Fruit fly (Drosophila melanogaster): ENCODE measurements around the gene aus.
A peak's percentile ranks its signal among the peaks of the same experiment; 100 is the strongest.

aus gene

DNA sequence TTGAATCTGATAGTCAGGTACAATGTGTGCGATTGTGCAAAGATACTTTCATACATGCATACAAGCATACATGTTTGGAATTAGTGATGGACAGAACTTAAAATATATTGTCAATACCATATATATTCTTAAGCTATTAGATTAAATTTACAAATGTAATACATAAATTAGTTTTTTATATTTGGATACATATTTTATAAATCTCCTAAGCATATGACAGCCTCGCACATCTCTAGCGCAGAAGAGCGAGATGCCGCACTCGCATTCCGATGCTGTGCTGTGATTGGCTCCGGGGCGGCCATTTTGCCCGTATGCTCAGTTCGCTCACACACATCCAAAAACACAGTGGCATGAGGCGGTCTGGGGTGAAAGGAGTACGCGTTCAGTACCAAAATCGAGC, 29.2 kb upstream of the aus start, which contains the start of gene tin (continued):
- TF ChIP-seq Atf-2 (GFP tag; optimal IDR thresholded peaks at IDR 0.05): no peak
- peak; percentile 77 for TF ChIP-seq CG12942 (GFP tag; optimal IDR thresholded peaks at IDR 0.05)
- TF ChIP-seq eyg (GFP tag; optimal IDR thresholded peaks at IDR 0.05): no peak
- peak; percentile 62 for TF ChIP-seq Elba2 (GFP tag; optimal IDR thresholded peaks at IDR 0.05)
- peak; percentile 92 for TF ChIP-seq otp (GFP tag; IDR thresholded peaks at IDR 0.05)
- peak; percentile 90 for TF ChIP-seq CG13296 (GFP tag; optimal IDR thresholded peaks at IDR 0.05)
- peak; percentile 46 for TF ChIP-seq CG13624 (GFP tag; optimal IDR thresholded peaks at IDR 0.05)
- TF ChIP-seq CG17802 (tag; optimal IDR thresholded peaks at IDR 0.05): peak; percentile 66
- TF ChIP-seq chif (GFP tag; optimal IDR thresholded peaks at IDR 0.05): peak; percentile 30 to 67
- peak; percentile 94 for TF ChIP-seq trem (tag; optimal IDR thresholded peaks at IDR 0.05)
- TF ChIP-seq CG11560 (tag; IDR thresholded peaks at IDR 0.05): peak; percentile 66; the same call in 2 of the 3 replicates
- TF ChIP-seq CG11085 (GFP tag; IDR thresholded peaks at IDR 0.05): peak; percentile 75
- TF ChIP-seq CG18262 (tag; optimal IDR thresholded peaks at IDR 0.05): peak; percentile 96
- TF ChIP-seq CG3065 (GFP tag; optimal IDR thresholded peaks at IDR 0.05): peak; percentile 77
- no peak for TF ChIP-seq sima (GFP tag; optimal IDR thresholded peaks at IDR 0.05)
- TF ChIP-seq Neu2 (GFP tag; optimal IDR thresholded peaks at IDR 0.05; ENCODE audit: borderline replicate concordance): no peak
- peak; percentile 84 for TF ChIP-seq cg (GFP tag; optimal IDR thresholded peaks at IDR 0.05)
- peak; percentile 90 for TF ChIP-seq CG15269 (tag; optimal IDR thresholded peaks at IDR 0.05)
- peak; percentile 95 for TF ChIP-seq CG14710 (tag; optimal IDR thresholded peaks at IDR 0.05)
- peak; percentile 4 for TF ChIP-seq CG9609 (GFP tag; optimal IDR thresholded peaks at IDR 0.05)
- no peak for TF ChIP-seq CG11398 (GFP tag; optimal IDR thresholded peaks at IDR 0.05)
- TF ChIP-seq HLHmδ (GFP tag; optimal IDR thresholded peaks at IDR 0.05): peak; percentile 70
- TF ChIP-seq lilli (GFP tag; optimal IDR thresholded peaks at IDR 0.05): peak; percentile 80
- peak; percentile 91 for TF ChIP-seq CG8290 (GFP tag; optimal IDR thresholded peaks at IDR 0.05)
- peak in 1 of 2 experiments; percentile 86 for TF ChIP-seq CG8290 (tag; optimal IDR thresholded peaks at IDR 0.05)
- peak; percentile 85 for TF ChIP-seq dati (GFP tag; IDR thresholded peaks at IDR 0.05)
- peak; percentile 2 for TF ChIP-seq pzg (GFP tag; optimal IDR thresholded peaks at IDR 0.05)
- TF ChIP-seq vfl (GFP tag; optimal IDR thresholded peaks at IDR 0.05): peak; percentile 69
- TF ChIP-seq CG4820 (GFP tag; optimal IDR thresholded peaks at IDR 0.05): peak; percentile 82
- TF ChIP-seq Doc2 (GFP tag; IDR thresholded peaks at IDR 0.05): no peak
- TF ChIP-seq CG12744 (GFP tag; optimal IDR thresholded peaks at IDR 0.05): peak; percentile 5
- TF ChIP-seq croc (GFP tag; conservative IDR thresholded peaks at IDR 0.05): peak; percentile 91
- peak; percentile 86 for TF ChIP-seq Six4 (GFP tag; optimal IDR thresholded peaks at IDR 0.05)
- TF ChIP-seq CG1832 (GFP tag; optimal IDR thresholded peaks at IDR 0.05): peak; percentile 77
- TF ChIP-seq NfI (GFP tag; optimal IDR thresholded peaks at IDR 0.05): peak; percentile 84
- TF ChIP-seq Bgb (GFP tag; IDR thresholded peaks at IDR 0.05; ENCODE audit: partially characterized antibody): peak; percentile 57
- TF ChIP-seq gcm2 (GFP tag; optimal IDR thresholded peaks at IDR 0.05): peak; percentile 57
- peak; percentile 76 for TF ChIP-seq CG31224 (GFP tag; IDR thresholded peaks at IDR 0.05)
- TF ChIP-seq onecut (GFP tag; IDR thresholded peaks at IDR 0.05): peak; percentile 90
- no peak for TF ChIP-seq CG7786 (GFP tag; optimal IDR thresholded peaks at IDR 0.05)
- TF ChIP-seq CG14667 (GFP tag; IDR thresholded peaks at IDR 0.05): peak; percentile 93; the same call in 1 of the 2 replicates
- peak; percentile 1 for TF ChIP-seq Dp (GFP tag; optimal IDR thresholded peaks at IDR 0.05)
- peak; percentile 96 for TF ChIP-seq nmo (GFP tag; optimal IDR thresholded peaks at IDR 0.05)
- peak; percentile 31 for TF ChIP-seq CG8944 (GFP tag; optimal IDR thresholded peaks at IDR 0.05)
- TF ChIP-seq CG32767 (GFP tag; IDR thresholded peaks at IDR 0.05): peak; percentile 96
- TF ChIP-seq CG15514 (GFP tag; optimal IDR thresholded peaks at IDR 0.05): peak; percentile 75
- TF ChIP-seq ap (GFP tag; IDR thresholded peaks at IDR 0.05): peak; percentile 93
- TF ChIP-seq sc (optimal IDR thresholded peaks at IDR 0.05): no peak
- TF ChIP-seq sc (GFP tag; optimal IDR thresholded peaks at IDR 0.05): peak; percentile 79
- peak; percentile 92 for TF ChIP-seq Blimp-1 (GFP tag; optimal IDR thresholded peaks at IDR 0.05)
- TF ChIP-seq YL-1 (GFP tag; optimal IDR thresholded peaks at IDR 0.05): peak; percentile 44
- peak; percentile 97 for TF ChIP-seq gsb-n (tag; optimal IDR thresholded peaks at IDR 0.05)

Measured in whole organism, embryonic.